Worm (Caenorhabditis elegans) whole organism, L4 larva: ENCODE data around the gene tsp-4.
"Not testable (repeated sequence)": the region's sequence is repeated elsewhere in the genome, so short reads cannot be mapped to it uniquely, and the experiment has no call there.

Experiments
- D1046.2 ChIP-seq: fragments of 200-800 bp; sonication (Bioruptor generic); IDR thresholded peaks from 2 replicates; pipeline ENCODE4 v1.3.6; 2022; ENCODE audit warnings: missing genetic modification characterization, missing compliant biosample characterization
- F10B5.3 ChIP-seq: sonication (generic microtip); optimal IDR thresholded peaks from 2 replicates; lab custom pipeline; 2016; ENCODE audit warnings: mild to moderate bottlenecking, missing genetic modification characterization, missing compliant biosample characterization
- F37D6.2 ChIP-seq: sonication (generic microtip); optimal IDR thresholded peaks from 2 replicates; lab custom pipeline; 2016; ENCODE audit warnings: mild to moderate bottlenecking, missing genetic modification characterization, missing compliant biosample characterization
- R02D3.7 ChIP-seq: fragments of 150-350 bp; sonication (generic microtip); optimal IDR thresholded peaks from 3 replicates; lab custom pipeline; 2014; ENCODE audit warnings: missing biosample characterization, missing genetic modification characterization
- ZK546.5 ChIP-seq, 2 experiments: sonication (generic microtip); optimal IDR thresholded peaks; 2 replicates each; lab custom pipeline; 2017; ENCODE audit warnings: missing biosample characterization in 2 of 2, missing genetic modification characterization in 2 of 2
- aly-2 ChIP-seq: sonication (generic microtip); optimal IDR thresholded peaks from 2 replicates; lab custom pipeline; 2018; ENCODE audit warnings: missing biosample characterization, missing genetic modification characterization
- arid-1 ChIP-seq: fragments of 200-800 bp; sonication (Bioruptor generic); conservative IDR thresholded peaks from 2 replicates; pipeline ENCODE4 v1.3.6; 2022; ENCODE audit warnings: missing genetic modification reagents, missing genetic modification characterization, missing compliant biosample characterization
- ceh-32 ChIP-seq: sonication (generic microtip); optimal IDR thresholded peaks from 2 replicates; lab custom pipeline; 2016; ENCODE audit warnings: mild to moderate bottlenecking, missing genetic modification characterization, missing compliant biosample characterization; ENCODE audit not compliant: poor library complexity
- cey-2 ChIP-seq: sonication (generic microtip); optimal IDR thresholded peaks from 3 replicates; lab custom pipeline; 2017; ENCODE audit warnings: missing genetic modification characterization, mild to moderate bottlenecking, missing compliant biosample characterization, antibody characterized with exemption, borderline replicate concordance; ENCODE audit not compliant: insufficient read depth
- ctbp-1 ChIP-seq: fragments of 200-800 bp; sonication (Bioruptor generic); IDR thresholded peaks from 2 replicates; pipeline ENCODE4 v1.3.6; 2022; ENCODE audit warnings: missing genetic modification reagents, missing genetic modification characterization, missing compliant biosample characterization
- duxl-1 ChIP-seq: sonication (generic microtip); optimal IDR thresholded peaks from 2 replicates; lab custom pipeline; 2016; ENCODE audit warnings: mild to moderate bottlenecking, missing genetic modification characterization, moderate library complexity, missing compliant biosample characterization; ENCODE audit not compliant: poor library complexity
- dve-1 ChIP-seq: sonication (generic microtip); optimal IDR thresholded peaks from 2 replicates; lab custom pipeline; 2017; ENCODE audit warnings: antibody characterized with exemption, mild to moderate bottlenecking, missing genetic modification characterization, missing compliant biosample characterization; ENCODE audit not compliant: insufficient read depth
- egl-27 ChIP-seq: sonication (generic microtip); optimal IDR thresholded peaks from 3 replicates; lab custom pipeline; 2017; ENCODE audit warnings: missing biosample characterization, missing genetic modification reagents, missing genetic modification characterization
- gei-8 ChIP-seq: fragments of 200-800 bp; sonication (Bioruptor generic); optimal IDR thresholded peaks from 2 replicates; lab custom pipeline; 2018; ENCODE audit warnings: mild to moderate bottlenecking, missing genetic modification characterization, missing compliant biosample characterization
- hif-1 ChIP-seq, 2 experiments: sonication (generic microtip); optimal IDR thresholded peaks; 2 replicates each; lab custom pipeline; 2016 to 2017; ENCODE audit warnings: missing compliant biosample characterization in 2 of 2, missing genetic modification characterization in 2 of 2, missing genetic modification reagents in 2 of 2, missing genotype in 2 of 2, mild to moderate bottlenecking in 1 of 2
- hlh-30 ChIP-seq: sonication (generic microtip); optimal IDR thresholded peaks from 2 replicates; lab custom pipeline; 2017; ENCODE audit warnings: antibody characterized with exemption, mild to moderate bottlenecking, missing genetic modification characterization, missing compliant biosample characterization; ENCODE audit not compliant: insufficient read depth
- hmg-1.1 ChIP-seq: fragments of 200-800 bp; sonication (Bioruptor generic); IDR thresholded peaks from 2 replicates; pipeline ENCODE4 v1.3.6; 2022; ENCODE audit warnings: missing genetic modification reagents, missing genetic modification characterization, missing compliant biosample characterization
- lin-1 ChIP-seq: fragments of 200-800 bp; sonication (Bioruptor generic); IDR thresholded peaks from 2 replicates; pipeline ENCODE4 v1.3.6; 2022; ENCODE audit warnings: missing genetic modification reagents, missing genetic modification characterization, missing compliant biosample characterization
- lin-13 ChIP-seq: fragments of 150-350 bp; optimal IDR thresholded peaks from 2 replicates; lab custom pipeline; 2014; ENCODE audit warnings: missing biosample characterization, missing genetic modification reagents, missing genetic modification characterization
- lin-15B ChIP-seq: fragments of 150-350 bp; sonication (generic microtip); optimal IDR thresholded peaks from 3 replicates; lab custom pipeline; 2014; ENCODE audit warnings: missing biosample characterization, missing genetic modification characterization
- lin-38 ChIP-seq: fragments of 200-800 bp; sonication (Bioruptor generic); IDR thresholded peaks from 2 replicates; pipeline ENCODE4 v1.3.6; 2022; ENCODE audit warnings: missing genetic modification reagents, missing genetic modification characterization, missing compliant biosample characterization
- madf-5 ChIP-seq, 2 experiments: fragments of 200-800 bp; sonication (Bioruptor generic); IDR thresholded peaks; 2 replicates each; pipeline ENCODE4 v1.3.6; 2022; ENCODE audit warnings: missing compliant biosample characterization in 2 of 2, missing genetic modification characterization in 2 of 2
- madf-9 ChIP-seq: fragments of 200-800 bp; sonication (Bioruptor generic); conservative IDR thresholded peaks from 2 replicates; pipeline ENCODE4 v1.3.6; 2022; ENCODE audit warnings: missing genetic modification reagents, missing genetic modification characterization, missing compliant biosample characterization
- mes-2 ChIP-seq: sonication (generic microtip); optimal IDR thresholded peaks from 2 replicates; lab custom pipeline; 2016; ENCODE audit warnings: missing genotype, mild to moderate bottlenecking, missing genetic modification characterization, missing compliant biosample characterization; ENCODE audit not compliant: poor library complexity, severe bottlenecking
- mxl-2 ChIP-seq: fragments of 200-800 bp; sonication (Bioruptor generic); conservative IDR thresholded peaks from 2 replicates; pipeline ENCODE4 v1.3.6; 2022; ENCODE audit warnings: missing genetic modification reagents, missing genetic modification characterization, missing compliant biosample characterization
- nhr-102 ChIP-seq: sonication (generic microtip); optimal IDR thresholded peaks from 2 replicates; lab custom pipeline; 2016; ENCODE audit warnings: mild to moderate bottlenecking, missing genetic modification characterization, moderate library complexity, missing compliant biosample characterization
- nhr-111 ChIP-seq: fragments of 200-800 bp; sonication (Bioruptor generic); optimal IDR thresholded peaks from 2 replicates; lab custom pipeline; 2018; ENCODE audit warnings: mild to moderate bottlenecking, missing genetic modification characterization, missing compliant biosample characterization
- nhr-237 ChIP-seq: sonication (generic microtip); optimal IDR thresholded peaks from 2 replicates; lab custom pipeline; 2017; ENCODE audit warnings: missing biosample characterization, missing genetic modification characterization
- nhr-41 ChIP-seq: fragments of 200-800 bp; sonication (Bioruptor generic); IDR thresholded peaks from 2 replicates; pipeline ENCODE4 v1.3.6; 2022; ENCODE audit warnings: missing genetic modification reagents, missing genetic modification characterization, missing compliant biosample characterization
- nhr-48 ChIP-seq: sonication (generic microtip); optimal IDR thresholded peaks from 2 replicates; lab custom pipeline; 2016; ENCODE audit warnings: mild to moderate bottlenecking, missing genetic modification characterization, missing compliant biosample characterization
- nhr-76 ChIP-seq: fragments of 150-350 bp; optimal IDR thresholded peaks from 2 replicates; lab custom pipeline; 2014; ENCODE audit warnings: missing biosample characterization, missing genetic modification characterization
- pha-4 ChIP-seq, 2 experiments: fragments of 150-350 bp in 1 of 2; fragments of 200-800 bp in 1 of 2; sonication (Bioruptor generic) in 1 of 2; IDR thresholded peaks in 1 of 2; optimal IDR thresholded peaks in 1 of 2; 2 replicates each; pipeline versions ENCODE4 v1.3.6 to Lab custom; 2014 to 2022; ENCODE audit warnings: missing genetic modification characterization in 2 of 2, missing genetic modification reagents in 2 of 2, missing biosample characterization in 1 of 2, missing compliant biosample characterization in 1 of 2
- pqm-1 ChIP-seq: sonication (generic microtip); optimal IDR thresholded peaks from 2 replicates; lab custom pipeline; 2017; ENCODE audit warnings: missing biosample characterization, missing genetic modification characterization
- set-16 ChIP-seq: fragments of 200-800 bp; sonication (Bioruptor generic); IDR thresholded peaks from 2 replicates; pipeline ENCODE4 v1.3.6; 2022; ENCODE audit warnings: missing genetic modification reagents, missing genetic modification characterization, missing compliant biosample characterization
- snpc-1.2 ChIP-seq: fragments of 200-800 bp; sonication (Bioruptor generic); IDR thresholded peaks from 2 replicates; pipeline ENCODE4 v1.3.6; 2022; ENCODE audit warnings: missing genetic modification reagents, missing genetic modification characterization, missing compliant biosample characterization
- spr-1 ChIP-seq: sonication (generic microtip); optimal IDR thresholded peaks from 2 replicates; lab custom pipeline; 2016; ENCODE audit warnings: mild to moderate bottlenecking, missing genetic modification characterization, missing compliant biosample characterization
- unc-130 ChIP-seq: sonication (generic microtip); optimal IDR thresholded peaks from 2 replicates; lab custom pipeline; 2016; ENCODE audit warnings: missing genetic modification reagents, missing genetic modification characterization, missing compliant biosample characterization
- unc-39 ChIP-seq: sonication (generic microtip); optimal IDR thresholded peaks from 2 replicates; lab custom pipeline; 2017; ENCODE audit warnings: missing biosample characterization, missing genetic modification characterization
- zag-1 ChIP-seq: fragments of 150-350 bp; optimal IDR thresholded peaks from 2 replicates; lab custom pipeline; 2014; ENCODE audit warnings: missing biosample characterization, missing genetic modification characterization
- zip-2 ChIP-seq: fragments of 150-350 bp; optimal IDR thresholded peaks from 2 replicates; lab custom pipeline; 2014; ENCODE audit warnings: missing biosample characterization, missing genetic modification characterization

tsp-4 gene

ce11 chrIV:12505397-12505796 is 14.7 kb downstream of the tsp-4 start, which contains the start of gene sru-17:
Gene sru-17 (plus strand): TSS chrIV:12505697.
- not testable (repeated sequence) for TF ChIP-seq ZK546.5 (tag; optimal IDR thresholded peaks at IDR 0.05; lab: Kevin White, UChicago); nhr-111 (GFP tag; lab: Kevin White, UChicago); pha-4 (GFP tag; IDR thresholded peaks at IDR 0.05; lab: Robert Waterston, UW); pha-4 (tag; optimal IDR thresholded peaks at IDR 0.05; lab: Kevin White, UChicago)
- TF ChIP-seq, all 104 proteins: peak for 0; not testable (repeated sequence) for 104

- TF ChIP-seq mxl-2 (no peak), lin-38 (GFP tag; lab: Robert Waterston, UW) (no peak), madf-9 (no peak), lin-1 (GFP tag; lab: Robert Waterston, UW) (no peak), egl-27 (no peak), unc-130 (GFP tag; lab: Kevin White, UChicago) (no peak), lin-13 (no peak), aly-2 (tag; lab: Kevin White, UChicago) (no peak), spr-1 (no peak)
These were observed 18.1 kb downstream of the tsp-4 start, which contains the start of gene sru-18 for ce11 chrIV:12501956-12502355. Gene sru-18 (plus strand): TSS chrIV:12502256.

- TF ChIP-seq unc-39 (tag; lab: Kevin White, UChicago) (no peak), cey-2 (tag; lab: Kevin White, UChicago) (no peak), zip-2 (tag; lab: Kevin White, UChicago) (no peak), R02D3.7 (tag; lab: Kevin White, UChicago) (no peak), hlh-30 (no peak), ctbp-1 (no peak), lin-13 (no peak), madf-5 (GFP tag; IDR thresholded peaks at IDR 0.05; lab: Robert Waterston, UW) (no peak), nhr-102 (tag; lab: Kevin White, UChicago) (no peak), ceh-32 (tag; lab: Kevin White, UChicago) (no peak), hif-1 (tag; optimal IDR thresholded peaks at IDR 0.05; lab: Kevin White, UChicago) (no peak), lin-15B (tag; lab: Kevin White, UChicago) (no peak), lin-38 (GFP tag; lab: Robert Waterston, UW) (no peak), pqm-1 (tag; lab: Kevin White, UChicago) (no peak), F37D6.2 (no peak)
These were observed 21.8 kb downstream of the tsp-4 start, which contains the start of gene sru-19 for ce11 chrIV:12498238-12498637. Gene sru-19 (plus strand): TSS chrIV:12498538.

- no peak for TF ChIP-seq mes-2
- TF ChIP-seq gei-8 (GFP tag; lab: Kevin White, UChicago) = no peak
- no peak for TF ChIP-seq arid-1 (GFP tag; lab: Robert Waterston, UW)
- no peak for TF ChIP-seq zag-1 (tag; lab: Kevin White, UChicago)
- TF ChIP-seq nhr-76 (tag; lab: Kevin White, UChicago) = no peak
- TF ChIP-seq set-16 (GFP tag; lab: Robert Waterston, UW) = no peak
- no peak for TF ChIP-seq snpc-1.2 (GFP tag; lab: Robert Waterston, UW)
- TF ChIP-seq F10B5.3 (tag; lab: Kevin White, UChicago) = no peak
These were observed 24.9 kb downstream of the tsp-4 start, which contains the start of gene sru-20 for ce11 chrIV:12495196-12495595. Gene sru-20 (plus strand): TSS chrIV:12495496.

- no peak for TF ChIP-seq duxl-1 (tag; lab: Kevin White, UChicago)
- no peak for TF ChIP-seq unc-130 (GFP tag; lab: Kevin White, UChicago)
- no peak for TF ChIP-seq hmg-1.1 (GFP tag; lab: Robert Waterston, UW)
- TF ChIP-seq D1046.2 (GFP tag; lab: Robert Waterston, UW) = no peak
- no peak for TF ChIP-seq nhr-41 (GFP tag; lab: Robert Waterston, UW)
- TF ChIP-seq madf-5 (GFP tag; IDR thresholded peaks at IDR 0.05; lab: Robert Waterston, UW) = no peak
- no peak for TF ChIP-seq nhr-237 (tag; lab: Kevin White, UChicago)
- TF ChIP-seq nhr-48 (tag; lab: Kevin White, UChicago) = no peak
- TF ChIP-seq snpc-1.2 (GFP tag; lab: Robert Waterston, UW) = no peak
- TF ChIP-seq dve-1 (tag; lab: Kevin White, UChicago) = no peak
These were observed 29.6 kb downstream of the tsp-4 start, which contains the start of gene him-6 for ce11 chrIV:12490491-12490890. Gene him-6 (plus strand): TSS chrIV:12490791.
